Fruit fly (Drosophila melanogaster) Kc167 (cell line): ENCODE data around the gene Oamb.

Source experiments
- Myc ChIP-seq: fragments of >200 bp; optimal IDR thresholded peaks from 2 replicates; lab custom pipeline; 2017; ENCODE audit warnings: missing external identifiers
- Sin3A ChIP-seq: fragments of >200 bp; optimal IDR thresholded peaks from 2 replicates; lab custom pipeline; 2018; ENCODE audit warnings: missing external identifiers
- h ChIP-seq: fragments of >200 bp; optimal IDR thresholded peaks from 3 replicates; lab custom pipeline; 2018; ENCODE audit warnings: missing external identifiers
- insv ChIP-seq: fragments of >200 bp; optimal IDR thresholded peaks from 3 replicates; lab custom pipeline; 2018; ENCODE audit warnings: missing external identifiers
- psq ChIP-seq: fragments of >200 bp; optimal IDR thresholded peaks from 2 replicates; lab custom pipeline; 2017; ENCODE audit warnings: missing external identifiers
- ttk ChIP-seq: sonication (Bioruptor generic); optimal IDR thresholded peaks from 2 replicates; lab custom pipeline; 2017; ENCODE audit warnings: missing external identifiers

The Oamb gene

DNA sequence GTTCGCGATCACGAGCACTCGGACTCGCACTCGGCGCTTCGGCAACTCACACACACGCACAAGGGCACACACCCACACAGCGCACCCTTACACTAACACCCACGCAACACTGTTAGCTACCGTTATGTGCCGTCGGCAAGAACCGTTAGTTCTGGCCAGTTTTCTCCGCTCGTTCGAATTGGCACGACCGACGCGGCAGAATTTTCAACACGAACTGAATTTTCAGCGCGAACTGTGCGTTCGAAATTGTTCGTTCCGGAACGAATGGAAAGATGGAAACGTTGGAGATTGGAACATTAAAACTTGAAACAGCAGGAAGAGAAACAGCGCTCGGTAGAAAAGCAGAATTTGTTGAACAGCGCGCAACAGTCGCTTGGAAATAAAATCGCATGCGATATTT, at the start of gene Oamb:
Gene Oamb (minus strand): TSS at position 218 of the 400 bp plus-strand sequence.
- TF ChIP-seq psq (lab: Kevin White, UChicago) (no peak), ttk (no peak), Myc (lab: Kevin White, UChicago) (no peak), insv (lab: Kevin White, UChicago) (no peak), Sin3A (lab: Kevin White, UChicago) (no peak), h (lab: Kevin White, UChicago) (no peak)

dm6 chr3R:20764058-20764457, 49.7 kb upstream of the Oamb start:
- no peak for TF ChIP-seq psq (lab: Kevin White, UChicago)
- TF ChIP-seq Myc (lab: Kevin White, UChicago), result no peak
- TF ChIP-seq h (lab: Kevin White, UChicago), result no peak

- no peak for TF ChIP-seq Sin3A (lab: Kevin White, UChicago)
- TF ChIP-seq insv (lab: Kevin White, UChicago), result no peak
- no peak for TF ChIP-seq Myc (lab: Kevin White, UChicago)
- TF ChIP-seq h (lab: Kevin White, UChicago), result no peak
- TF ChIP-seq psq (lab: Kevin White, UChicago), result no peak
- no peak for TF ChIP-seq ttk
These were observed 47.9 kb upstream of the Oamb start, which contains the start of gene CG31195 for dm6 chr3R:20762175-20762795. Gene CG31195, minus strand, starts transcription at chr3R:20762369.

- TF ChIP-seq psq (lab: Kevin White, UChicago) (no peak), insv (lab: Kevin White, UChicago) (no peak), Sin3A (lab: Kevin White, UChicago) (no peak), Myc (lab: Kevin White, UChicago) (no peak), ttk (no peak), h (lab: Kevin White, UChicago) (no peak)
These were observed 42.1 kb upstream of the Oamb start, which contains the start of gene Syp for dm6 chr3R:20756429-20756828. Gene Syp, plus strand, starts transcription at chr3R:20756729.

dm6 chr3R:20754991-20755390, 40.6 kb upstream of the Oamb start:
- no peak for TF ChIP-seq Myc (lab: Kevin White, UChicago)
- TF ChIP-seq psq (lab: Kevin White, UChicago), result no peak
- TF ChIP-seq h (lab: Kevin White, UChicago), result no peak
- no peak for TF ChIP-seq ttk
- no peak for TF ChIP-seq Sin3A (lab: Kevin White, UChicago)
- no peak for TF ChIP-seq insv (lab: Kevin White, UChicago)

DNA sequence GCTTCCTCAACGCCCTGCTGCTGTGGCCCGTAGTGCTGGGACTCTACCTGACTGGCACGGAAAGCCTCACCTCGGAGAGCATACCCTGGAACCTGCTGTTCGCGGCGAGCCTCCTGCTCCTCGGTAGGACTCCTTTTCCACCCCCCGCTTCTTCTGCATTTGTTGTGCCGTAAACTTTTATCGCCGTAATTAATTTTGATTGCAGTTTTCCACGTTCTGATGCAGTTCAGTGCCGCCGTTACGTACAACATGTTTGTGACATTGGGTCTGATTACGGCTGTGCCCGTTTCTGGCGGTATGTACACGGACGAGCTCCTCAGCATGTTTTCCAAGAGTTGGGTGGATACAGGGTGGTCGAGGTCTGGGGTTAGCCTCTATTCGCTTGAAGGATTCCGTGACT, 35.2 kb upstream of the Oamb start:
- TF ChIP-seq Sin3A (lab: Kevin White, UChicago) (no peak), h (lab: Kevin White, UChicago) (no peak), ttk (no peak), Myc (lab: Kevin White, UChicago) (no peak), psq (lab: Kevin White, UChicago) (no peak), insv (lab: Kevin White, UChicago) (no peak)

dm6 chr3R:20748974-20749373, 34.6 kb upstream of the Oamb start, which contains the start of gene Prosalpha4T1:
Gene Prosalpha4T1, minus strand, starts transcription at chr3R:20749074.
- TF ChIP-seq Sin3A (lab: Kevin White, UChicago), result no peak
- no peak for TF ChIP-seq ttk
- TF ChIP-seq psq (lab: Kevin White, UChicago), result no peak
- no peak for TF ChIP-seq h (lab: Kevin White, UChicago)
- no peak for TF ChIP-seq Myc (lab: Kevin White, UChicago)
- TF ChIP-seq insv (lab: Kevin White, UChicago), result no peak

dm6 chr3R:20745238-20745637, 30.9 kb upstream of the Oamb start, which contains the start of gene CG31200:
Gene CG31200, minus strand, starts transcription at chr3R:20745338.
- no peak for TF ChIP-seq ttk
- TF ChIP-seq psq (lab: Kevin White, UChicago), result no peak
- no peak for TF ChIP-seq insv (lab: Kevin White, UChicago)
- TF ChIP-seq h (lab: Kevin White, UChicago), result no peak
- TF ChIP-seq Myc (lab: Kevin White, UChicago), result no peak

- TF ChIP-seq psq (lab: Kevin White, UChicago), result no peak
- TF ChIP-seq Sin3A (lab: Kevin White, UChicago), result no peak
- TF ChIP-seq Myc (lab: Kevin White, UChicago), result no peak
- TF ChIP-seq h (lab: Kevin White, UChicago), result no peak
These were observed 29.4 kb upstream of the Oamb start, which contains the start of gene CG31199 for dm6 chr3R:20743769-20744168. Gene CG31199, minus strand, starts transcription at chr3R:20743869.

- TF ChIP-seq Sin3A (lab: Kevin White, UChicago) (no peak), psq (lab: Kevin White, UChicago) (no peak), ttk (no peak), Myc (lab: Kevin White, UChicago) (no peak), h (lab: Kevin White, UChicago) (no peak), insv (lab: Kevin White, UChicago) (no peak)
These were observed 25.6 kb upstream of the Oamb start, which contains the start of gene CG42322 for dm6 chr3R:20739971-20740370. Gene CG42322, plus strand, starts transcription at chr3R:20740108.

- no peak for TF ChIP-seq h (lab: Kevin White, UChicago)
- no peak for TF ChIP-seq ttk
- no peak for TF ChIP-seq psq (lab: Kevin White, UChicago)
- no peak for TF ChIP-seq insv (lab: Kevin White, UChicago)
- no peak for TF ChIP-seq Sin3A (lab: Kevin White, UChicago)
- no peak for TF ChIP-seq Myc (lab: Kevin White, UChicago)
These were observed 24.6 kb upstream of the Oamb start, which contains the start of gene CG17267 for dm6 chr3R:20739000-20739399. Gene CG17267, minus strand, starts transcription at chr3R:20739100.

- no peak for TF ChIP-seq insv (lab: Kevin White, UChicago)
- TF ChIP-seq ttk, result no peak
- TF ChIP-seq Myc (lab: Kevin White, UChicago), result no peak
These were observed 21.0 kb upstream of the Oamb start, which contains the start of gene Cdk2 for dm6 chr3R:20735405-20735804. Gene Cdk2, plus strand, starts transcription at chr3R:20735623.
